Worm (Caenorhabditis elegans) whole organism, young adult: ENCODE measurements around the gene F13A2.3.

ENCODE experiments used
- F52B5.7 ChIP-seq: sonication (generic microtip); optimal IDR thresholded peaks from 2 replicates; lab custom pipeline; 2016; ENCODE audit warnings: mild to moderate bottlenecking, missing genetic modification characterization, missing compliant biosample characterization
- F55B11.4 ChIP-seq: sonication (generic microtip); optimal IDR thresholded peaks from 2 replicates; lab custom pipeline; 2016; ENCODE audit warnings: missing compliant biosample characterization, missing genetic modification characterization, borderline replicate concordance; ENCODE audit not compliant: insufficient read depth
- K12H6.12 ChIP-seq: fragments of 200-800 bp; sonication (Bioruptor generic); optimal IDR thresholded peaks from 2 replicates; lab custom pipeline; 2018; ENCODE audit warnings: mild to moderate bottlenecking, missing genetic modification characterization, missing compliant biosample characterization
- dox-1 ChIP-seq: fragments of 200-800 bp; sonication (Bioruptor generic); IDR thresholded peaks from 2 replicates; pipeline ENCODE4 v1.3.6; 2022; ENCODE audit warnings: missing genetic modification reagents, missing genetic modification characterization, missing compliant biosample characterization
- madf-10 ChIP-seq: sonication (generic microtip); optimal IDR thresholded peaks from 2 replicates; lab custom pipeline; 2016; ENCODE audit warnings: mild to moderate bottlenecking, missing genetic modification characterization, missing compliant biosample characterization
- mxl-1 ChIP-seq: sonication (generic microtip); optimal IDR thresholded peaks from 2 replicates; lab custom pipeline; 2016; ENCODE audit warnings: missing genetic modification characterization, missing compliant biosample characterization
- pha-4 ChIP-seq: fragments of 150-350 bp; sonication (generic microtip); optimal IDR thresholded peaks from 2 replicates; lab custom pipeline; 2014; ENCODE audit warnings: missing biosample characterization, missing genetic modification reagents, missing genetic modification characterization
- tbx-9 ChIP-seq: sonication (generic microtip); optimal IDR thresholded peaks from 2 replicates; lab custom pipeline; 2016; ENCODE audit warnings: borderline replicate concordance, missing genetic modification characterization, inconsistent platforms, missing compliant biosample characterization
- unc-62 ChIP-seq: fragments of 150-350 bp; optimal IDR thresholded peaks from 2 replicates; lab custom pipeline; 2014; ENCODE audit warnings: missing biosample characterization, missing genetic modification reagents, missing genetic modification characterization

DNA sequence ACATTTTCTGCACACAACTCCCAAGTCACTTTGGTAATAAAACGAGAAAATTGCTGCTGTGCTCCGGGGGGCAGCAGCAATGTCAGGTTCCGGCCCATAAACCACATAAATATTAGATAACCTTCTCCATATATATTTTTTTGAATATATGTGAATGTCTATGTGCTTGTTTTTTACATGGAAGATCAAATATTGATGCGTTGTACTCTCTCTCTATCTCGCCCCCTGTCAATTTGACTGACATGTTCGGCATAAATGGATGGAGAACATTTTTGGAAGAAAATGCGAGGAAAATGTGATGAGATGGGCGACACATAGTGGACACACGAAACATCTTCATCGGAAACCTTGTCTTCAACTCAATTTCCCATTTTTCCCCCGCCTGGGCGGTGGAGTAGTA is 36.1 kb downstream of the F13A2.3 start:
- no peak for TF ChIP-seq F55B11.4
- no peak for TF ChIP-seq K12H6.12
- TF ChIP-seq tbx-9 (tag; lab: Kevin White, UChicago) = no peak
- no peak for TF ChIP-seq unc-62 (GFP tag; lab: Kevin White, UChicago)
- TF ChIP-seq dox-1 (GFP tag; lab: Robert Waterston, UW) = no peak
- no peak for TF ChIP-seq mxl-1 (tag; lab: Kevin White, UChicago)
- no peak for TF ChIP-seq pha-4
- TF ChIP-seq F52B5.7 (tag; lab: Kevin White, UChicago) = no peak
- TF ChIP-seq madf-10 (tag; lab: Kevin White, UChicago) = no peak
